Worm (Caenorhabditis elegans) whole organism, mixed stage, embryonic: ENCODE data around the gene ssq-1.

Experiments used
- blmp-1 ChIP-seq: fragments of 150-350 bp; optimal IDR thresholded peaks from 2 replicates; lab custom pipeline; 2014; ENCODE audit warnings: missing biosample characterization, missing genetic modification characterization
- ceh-43 ChIP-seq: fragments of 200-800 bp; sonication (Bioruptor generic); optimal IDR thresholded peaks from 2 replicates; lab custom pipeline; 2018; ENCODE audit warnings: mild to moderate bottlenecking, missing genetic modification characterization, moderate library complexity, missing compliant biosample characterization
- ces-1 ChIP-seq: fragments of 150-350 bp; optimal IDR thresholded peaks from 2 replicates; lab custom pipeline; 2014; ENCODE audit warnings: missing biosample characterization, missing genetic modification reagents, missing genetic modification characterization
- elt-1 ChIP-seq: sonication (generic microtip); optimal IDR thresholded peaks from 2 replicates; lab custom pipeline; 2017; ENCODE audit warnings: missing genetic modification characterization, mild to moderate bottlenecking, missing compliant biosample characterization, antibody characterized with exemption, moderate library complexity, borderline replicate concordance; ENCODE audit not compliant: insufficient read depth
- ham-2 ChIP-seq: fragments of 200-800 bp; sonication (Bioruptor generic); optimal IDR thresholded peaks from 2 replicates; lab custom pipeline; 2018; ENCODE audit warnings: mild to moderate bottlenecking, missing genetic modification characterization, missing compliant biosample characterization
- mab-5 ChIP-seq: fragments of 150-350 bp; optimal IDR thresholded peaks from 2 replicates; lab custom pipeline; 2014; ENCODE audit warnings: missing biosample characterization, missing genetic modification characterization
- mep-1 ChIP-seq: fragments of 150-350 bp; optimal IDR thresholded peaks from 2 replicates; lab custom pipeline; 2017; ENCODE audit warnings: missing biosample characterization, missing genetic modification reagents, missing genetic modification characterization, inconsistent platforms
- mls-2 ChIP-seq: sonication (generic microtip); optimal IDR thresholded peaks from 2 replicates; lab custom pipeline; 2016; ENCODE audit warnings: mild to moderate bottlenecking, missing genetic modification characterization, moderate library complexity, missing compliant biosample characterization
- nhr-12 ChIP-seq: fragments of 150-350 bp; optimal IDR thresholded peaks from 2 replicates; lab custom pipeline; 2014; ENCODE audit warnings: missing biosample characterization, missing genetic modification characterization
- nhr-237 ChIP-seq: fragments of 150-350 bp; optimal IDR thresholded peaks from 2 replicates; lab custom pipeline; 2014; ENCODE audit warnings: missing biosample characterization, missing genetic modification characterization
- nhr-28 ChIP-seq: fragments of 150-350 bp; optimal IDR thresholded peaks from 2 replicates; lab custom pipeline; 2014; ENCODE audit warnings: missing biosample characterization, missing genetic modification characterization
- pha-4 ChIP-seq: fragments of 150-350 bp; optimal IDR thresholded peaks from 2 replicates; lab custom pipeline; 2018; ENCODE audit warnings: missing biosample characterization, missing genetic modification reagents, missing genetic modification characterization
- sptf-1 ChIP-seq: sonication (generic microtip); optimal IDR thresholded peaks from 2 replicates; lab custom pipeline; 2017; ENCODE audit warnings: mild to moderate bottlenecking, missing genetic modification characterization, moderate library complexity, missing compliant biosample characterization
- zip-8 ChIP-seq: fragments of 150-350 bp; optimal IDR thresholded peaks from 2 replicates; lab custom pipeline; 2014; ENCODE audit warnings: missing biosample characterization, missing genetic modification characterization

- no peak for TF ChIP-seq zip-8
- TF ChIP-seq nhr-237 (tag; lab: Kevin White, UChicago): no peak
- no peak for TF ChIP-seq blmp-1 (tag; lab: Kevin White, UChicago)
- no peak for TF ChIP-seq pha-4
- TF ChIP-seq elt-1 (tag; lab: Kevin White, UChicago): no peak
- TF ChIP-seq mep-1 (tag; lab: Kevin White, UChicago): no peak
- no peak for TF ChIP-seq nhr-12 (tag; lab: Kevin White, UChicago)
- no peak for TF ChIP-seq sptf-1 (tag; lab: Kevin White, UChicago)
- TF ChIP-seq nhr-28: no peak
- TF ChIP-seq ham-2 (GFP tag; lab: Kevin White, UChicago): no peak
- TF ChIP-seq ceh-43 (GFP tag; lab: Kevin White, UChicago): no peak
- TF ChIP-seq mls-2 (tag; lab: Kevin White, UChicago): no peak
- no peak for TF ChIP-seq mab-5 (tag; lab: Kevin White, UChicago)
- no peak for TF ChIP-seq ces-1 (GFP tag; lab: Kevin White, UChicago)
These were observed 36.9 kb upstream of the ssq-1 start, which contains the start of gene egl-20 for ce11 chrIV:9815432-9815831.
